Worm (Caenorhabditis elegans) whole organism, L4/young adult: ENCODE results near the gene dct-12.

ENCODE experiments used
- W03F9.2 ChIP-seq: fragments of 150-350 bp; optimal IDR thresholded peaks from 2 replicates; lab custom pipeline; 2014; ENCODE audit warnings: missing biosample characterization, missing genetic modification characterization
- him-1 ChIP-seq: sonication (generic microtip); optimal IDR thresholded peaks from 2 replicates; lab custom pipeline; 2016; ENCODE audit warnings: missing genotype, missing genetic modification reagents, missing genetic modification characterization, missing compliant biosample characterization

DNA sequence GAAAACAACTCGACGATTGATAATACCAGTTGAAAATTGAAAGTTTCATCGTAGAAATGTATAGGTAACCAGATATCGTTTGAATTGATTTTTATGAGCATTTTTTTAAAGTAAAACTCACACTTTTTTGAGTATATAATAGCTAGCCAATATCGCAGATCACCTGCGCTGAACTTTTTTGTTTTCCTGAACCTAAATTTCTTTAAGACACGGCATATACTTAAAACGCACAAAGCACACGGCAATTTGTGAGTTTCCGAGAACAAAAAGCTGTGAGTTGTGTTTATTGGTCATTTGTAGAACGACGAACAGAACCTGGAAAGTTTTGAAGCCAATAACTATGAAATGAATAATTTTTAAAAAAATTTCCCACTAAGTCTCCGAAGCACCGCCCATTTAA lies 30.5 kb downstream of the dct-12 start, which contains the start of gene sre-29:
- no peak for TF ChIP-seq him-1
- no peak for TF ChIP-seq W03F9.2 (tag; lab: Kevin White, UChicago)
